Worm (Caenorhabditis elegans) whole organism, L4/young adult: ENCODE data around the gene hpo-28.

ENCODE experiments used
- W03F9.2 ChIP-seq: fragments of 150-350 bp; optimal IDR thresholded peaks from 2 replicates; lab custom pipeline; 2014; ENCODE audit warnings: missing biosample characterization, missing genetic modification characterization
- dao-5 ChIP-seq: sonication (generic microtip); optimal IDR thresholded peaks from 2 replicates; lab custom pipeline; 2016; ENCODE audit warnings: missing genotype, missing genetic modification characterization, moderate library complexity, missing compliant biosample characterization
- him-1 ChIP-seq: sonication (generic microtip); optimal IDR thresholded peaks from 2 replicates; lab custom pipeline; 2016; ENCODE audit warnings: missing genotype, missing genetic modification reagents, missing genetic modification characterization, missing compliant biosample characterization

- TF ChIP-seq him-1 (tag; lab: Kevin White, UChicago) (no peak), dao-5 (no peak), W03F9.2 (no peak)
Measured at ce11 chrIII:5680141-5680540, 29.0 kb downstream of the hpo-28 start, which contains the start of gene pst-2.
